Worm (Caenorhabditis elegans) whole organism, L3 larva: Measurements from ENCODE around the gene gcy-11.

Experiments used
- R02D3.7 ChIP-seq: fragments of 150-350 bp; optimal IDR thresholded peaks from 2 replicates; lab custom pipeline; 2014; ENCODE audit warnings: missing biosample characterization, missing genetic modification characterization
- ZK546.5 ChIP-seq: sonication (generic microtip); optimal IDR thresholded peaks from 2 replicates; lab custom pipeline; 2017; ENCODE audit warnings: missing biosample characterization, missing genetic modification characterization
- ama-1 ChIP-seq: fragments of 150-350 bp; optimal IDR thresholded peaks from 2 replicates; lab custom pipeline; 2018
- ceh-16 ChIP-seq: sonication (generic microtip); optimal IDR thresholded peaks from 2 replicates; lab custom pipeline; 2017; ENCODE audit warnings: missing biosample characterization, missing genetic modification characterization
- ceh-28 ChIP-seq: fragments of 150-350 bp; optimal IDR thresholded peaks from 2 replicates; lab custom pipeline; 2014; ENCODE audit warnings: missing biosample characterization, missing genetic modification reagents, missing genetic modification characterization
- ceh-82 ChIP-seq: fragments of 150-350 bp; optimal IDR thresholded peaks from 2 replicates; lab custom pipeline; 2014; ENCODE audit warnings: missing biosample characterization, missing genetic modification characterization
- ceh-9 ChIP-seq: sonication (generic microtip); optimal IDR thresholded peaks from 2 replicates; lab custom pipeline; 2018; ENCODE audit warnings: missing biosample characterization, missing genetic modification characterization
- daf-12 ChIP-seq: fragments of 150-350 bp; optimal IDR thresholded peaks from 2 replicates; lab custom pipeline; 2014; ENCODE audit warnings: missing biosample characterization, missing genetic modification reagents, missing genetic modification characterization
- egl-27 ChIP-seq: sonication (generic microtip); optimal IDR thresholded peaks from 4 replicates; lab custom pipeline; 2017; ENCODE audit warnings: missing biosample characterization, missing genetic modification reagents, missing genetic modification characterization
- egl-5 ChIP-seq: fragments of 150-350 bp; optimal IDR thresholded peaks from 2 replicates; lab custom pipeline; 2017; ENCODE audit warnings: missing biosample characterization, missing genetic modification reagents, missing genetic modification characterization, inconsistent platforms
- elt-1 ChIP-seq: fragments of 150-350 bp; optimal IDR thresholded peaks from 2 replicates; lab custom pipeline; 2014; ENCODE audit warnings: missing biosample characterization, missing genetic modification characterization
- elt-3 ChIP-seq, 3 experiments: fragments of 150-350 bp in 1 of 3; sonication (generic microtip) in 2 of 3; optimal IDR thresholded peaks; 2 replicates in 2 of 3; 4 replicates in 1 of 3; lab custom pipeline; 2014 to 2017; ENCODE audit warnings: missing biosample characterization in 3 of 3, missing genetic modification characterization in 3 of 3
- eor-1 ChIP-seq, 2 experiments: fragments of 150-350 bp; optimal IDR thresholded peaks; 2 replicates each; lab custom pipeline; 2014 to 2018; ENCODE audit warnings: missing biosample characterization in 2 of 2, missing genetic modification characterization in 2 of 2
- fkh-10 ChIP-seq: sonication (generic microtip); optimal IDR thresholded peaks from 2 replicates; lab custom pipeline; 2017; ENCODE audit warnings: missing biosample characterization, missing genetic modification reagents, missing genetic modification characterization
- fos-1 ChIP-seq: fragments of 150-350 bp; optimal IDR thresholded peaks from 2 replicates; lab custom pipeline; 2014; ENCODE audit warnings: missing biosample characterization, missing genetic modification characterization
- hmg-11 ChIP-seq: sonication (generic microtip); optimal IDR thresholded peaks from 2 replicates; lab custom pipeline; 2016; ENCODE audit warnings: missing genetic modification characterization, missing compliant biosample characterization
- lin-15B ChIP-seq: fragments of 150-350 bp; optimal IDR thresholded peaks from 2 replicates; lab custom pipeline; 2014; ENCODE audit warnings: missing biosample characterization, missing genetic modification characterization
- lin-39 ChIP-seq: fragments of 150-350 bp; optimal IDR thresholded peaks from 2 replicates; lab custom pipeline; 2018; ENCODE audit warnings: missing biosample characterization, missing genetic modification reagents, missing genetic modification characterization
- lsy-12 ChIP-seq: sonication (generic microtip); optimal IDR thresholded peaks from 2 replicates; lab custom pipeline; 2016; ENCODE audit warnings: mild to moderate bottlenecking, missing genetic modification characterization, missing compliant biosample characterization
- mdl-1 ChIP-seq: fragments of 150-350 bp; optimal IDR thresholded peaks from 2 replicates; lab custom pipeline; 2014; ENCODE audit warnings: missing biosample characterization, missing genetic modification characterization
- nfya-1 ChIP-seq: sonication (generic microtip); optimal IDR thresholded peaks from 2 replicates; lab custom pipeline; 2017; ENCODE audit warnings: missing genetic modification characterization, mild to moderate bottlenecking, missing compliant biosample characterization, antibody characterized with exemption, moderate library complexity; ENCODE audit not compliant: insufficient read depth
- nhr-11 ChIP-seq: fragments of 150-350 bp; optimal IDR thresholded peaks from 2 replicates; lab custom pipeline; 2014; ENCODE audit warnings: missing biosample characterization, missing genetic modification characterization
- nhr-12 ChIP-seq: fragments of 150-350 bp; optimal IDR thresholded peaks from 2 replicates; lab custom pipeline; 2014; ENCODE audit warnings: missing biosample characterization, missing genetic modification characterization
- nhr-237 ChIP-seq: fragments of 150-350 bp; optimal IDR thresholded peaks from 2 replicates; lab custom pipeline; 2014; ENCODE audit warnings: missing biosample characterization, missing genetic modification characterization
- nhr-25 ChIP-seq: sonication (generic microtip); optimal IDR thresholded peaks from 2 replicates; lab custom pipeline; 2017; ENCODE audit warnings: missing biosample characterization, missing genetic modification characterization
- nhr-43 ChIP-seq: sonication (generic microtip); optimal IDR thresholded peaks from 2 replicates; lab custom pipeline; 2016; ENCODE audit warnings: mild to moderate bottlenecking, missing genetic modification characterization, missing compliant biosample characterization; ENCODE audit not compliant: poor library complexity, severe bottlenecking
- nhr-67 ChIP-seq: fragments of 150-350 bp; optimal IDR thresholded peaks from 2 replicates; lab custom pipeline; 2014; ENCODE audit warnings: missing biosample characterization, missing genetic modification characterization
- nhr-76 ChIP-seq: fragments of 150-350 bp; sonication (generic microtip); optimal IDR thresholded peaks from 5 replicates; lab custom pipeline; 2014; ENCODE audit warnings: missing biosample characterization, missing genetic modification characterization
- nhr-77 ChIP-seq: fragments of 150-350 bp; optimal IDR thresholded peaks from 2 replicates; lab custom pipeline; 2014; ENCODE audit warnings: missing biosample characterization, missing genetic modification characterization
- pha-4 ChIP-seq: fragments of 150-350 bp; optimal IDR thresholded peaks from 2 replicates; lab custom pipeline; 2014; ENCODE audit warnings: missing biosample characterization, missing genetic modification reagents, missing genetic modification characterization
- sea-2 ChIP-seq: fragments of 150-350 bp; sonication (generic microtip); optimal IDR thresholded peaks from 4 replicates; lab custom pipeline; 2014; ENCODE audit warnings: missing biosample characterization, missing genetic modification reagents, missing genetic modification characterization
- skn-1 ChIP-seq: fragments of 150-350 bp; optimal IDR thresholded peaks from 2 replicates; lab custom pipeline; 2014; ENCODE audit warnings: missing biosample characterization, missing genetic modification characterization
- snpc-4 ChIP-seq: fragments of 150-350 bp; optimal IDR thresholded peaks from 2 replicates; lab custom pipeline; 2014; ENCODE audit warnings: missing biosample characterization, missing genetic modification characterization
- tbx-2 ChIP-seq: sonication (generic microtip); optimal IDR thresholded peaks from 2 replicates; lab custom pipeline; 2016; ENCODE audit warnings: mild to moderate bottlenecking, missing genetic modification characterization, missing compliant biosample characterization
- unc-62 ChIP-seq: fragments of 150-350 bp; sonication (generic microtip); optimal IDR thresholded peaks from 4 replicates; lab custom pipeline; 2014; ENCODE audit warnings: missing biosample characterization, missing genetic modification reagents, missing genetic modification characterization
- zag-1 ChIP-seq: fragments of 150-350 bp; optimal IDR thresholded peaks from 2 replicates; lab custom pipeline; 2014; ENCODE audit warnings: missing biosample characterization, missing genetic modification characterization
- ztf-4 ChIP-seq: fragments of 150-350 bp; optimal IDR thresholded peaks from 2 replicates; lab custom pipeline; 2014; ENCODE audit warnings: missing biosample characterization, missing genetic modification characterization

gcy-11 gene

DNA sequence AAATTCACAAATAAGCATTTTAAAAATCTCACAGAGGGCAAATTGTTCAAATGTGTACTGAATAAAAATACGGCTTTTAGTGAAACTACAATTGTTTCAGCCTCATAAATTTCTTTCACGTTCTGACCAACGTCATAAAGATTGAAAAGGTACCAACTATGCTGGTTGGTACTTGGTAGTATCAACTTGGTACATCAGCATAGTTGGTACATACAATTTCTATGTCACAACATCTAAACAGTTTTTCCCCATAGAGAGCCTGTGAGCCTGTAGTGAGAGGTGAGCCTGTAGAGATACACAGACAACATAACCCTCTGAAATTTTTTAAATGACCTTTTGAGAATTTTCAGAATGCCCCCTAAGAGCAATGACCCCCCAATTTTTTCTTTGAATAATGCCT is 36.3 kb downstream of the gcy-11 start:
- no peak for TF ChIP-seq snpc-4
- TF ChIP-seq ZK546.5 (tag; lab: Kevin White, UChicago) = no peak
- TF ChIP-seq nfya-1 (tag; lab: Kevin White, UChicago) = no peak
- no peak for TF ChIP-seq nhr-25 (tag; lab: Kevin White, UChicago)
- no peak for TF ChIP-seq elt-1 (tag; lab: Kevin White, UChicago)
- no peak for TF ChIP-seq lsy-12
- TF ChIP-seq nhr-11 (tag; lab: Kevin White, UChicago) = no peak
- TF ChIP-seq ceh-28 = no peak
- no peak for TF ChIP-seq nhr-76 (tag; lab: Kevin White, UChicago)
- TF ChIP-seq ceh-16 (tag; lab: Kevin White, UChicago) = no peak
- no peak for TF ChIP-seq ceh-82 (tag; lab: Kevin White, UChicago)
- TF ChIP-seq lin-15B = no peak
- no peak for TF ChIP-seq ztf-4 (tag; lab: Kevin White, UChicago)
- no peak for TF ChIP-seq R02D3.7
- no peak for TF ChIP-seq nhr-67 (tag; lab: Kevin White, UChicago)
- TF ChIP-seq lin-39 (tag; lab: Kevin White, UChicago) = no peak

DNA sequence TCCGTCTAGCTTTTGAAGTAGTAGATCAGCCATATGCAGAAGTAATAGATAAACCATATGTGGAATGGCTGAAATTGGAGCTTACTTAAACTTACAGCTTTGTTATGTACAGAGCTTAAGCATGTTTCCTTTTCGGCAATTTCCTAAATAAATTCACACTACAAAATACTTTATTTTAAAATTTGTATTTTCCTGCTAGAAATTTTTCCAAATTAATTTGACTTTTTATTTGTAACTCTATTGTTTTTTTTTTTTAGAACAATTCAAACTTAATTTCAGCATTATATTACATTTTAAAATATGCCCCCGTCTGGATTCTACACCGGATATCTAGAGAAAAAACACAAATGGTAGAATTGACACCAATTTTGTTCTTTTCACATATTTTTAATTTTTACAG is 42.2 kb downstream of the gcy-11 start, which contains the start of gene F35B3.3:
Gene F35B3.3 (plus strand): TSS at position 301 of the 400 bp plus-strand sequence.
- TF ChIP-seq lin-15B = no peak

DNA sequence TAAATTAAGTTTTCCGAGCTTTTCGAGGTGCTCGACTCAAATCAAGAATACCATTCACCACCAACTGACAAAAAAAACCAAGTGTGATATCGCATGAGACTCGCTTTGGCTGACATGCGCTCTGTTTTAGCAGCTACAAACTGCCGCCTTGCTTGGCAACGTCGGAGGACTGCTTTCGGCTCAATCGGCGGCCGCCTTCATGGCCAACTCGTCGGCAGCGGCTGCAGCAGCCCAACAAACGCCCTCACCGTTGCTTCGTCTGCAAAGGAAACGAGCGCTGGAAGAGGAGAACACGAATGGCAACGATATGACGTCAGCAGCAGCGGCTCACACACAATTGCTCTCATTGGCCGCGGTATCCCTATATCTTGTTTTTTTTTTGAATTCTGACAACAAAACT is 48.5 kb downstream of the gcy-11 start:
- TF ChIP-seq skn-1 (tag; lab: Kevin White, UChicago) = no peak
- TF ChIP-seq pha-4 (tag; lab: Kevin White, UChicago) = no peak
- no peak for TF ChIP-seq sea-2
- no peak for TF ChIP-seq egl-27 (tag; lab: Kevin White, UChicago)
- TF ChIP-seq nhr-11 (tag; lab: Kevin White, UChicago) = no peak
- no peak for TF ChIP-seq nhr-67 (tag; lab: Kevin White, UChicago)
- TF ChIP-seq R02D3.7 = no peak
- TF ChIP-seq nhr-76 (tag; lab: Kevin White, UChicago) = no peak
- TF ChIP-seq nhr-25 (tag; lab: Kevin White, UChicago) = no peak
- TF ChIP-seq tbx-2 = no peak
- TF ChIP-seq elt-1 (tag; lab: Kevin White, UChicago) = no peak
- no peak for TF ChIP-seq nfya-1 (tag; lab: Kevin White, UChicago)
- TF ChIP-seq elt-3 (tag; optimal IDR thresholded peaks at IDR 0.05; lab: Kevin White, UChicago) = no peak
- no peak for TF ChIP-seq hmg-11 (tag; lab: Kevin White, UChicago)
- no peak for TF ChIP-seq lsy-12

DNA sequence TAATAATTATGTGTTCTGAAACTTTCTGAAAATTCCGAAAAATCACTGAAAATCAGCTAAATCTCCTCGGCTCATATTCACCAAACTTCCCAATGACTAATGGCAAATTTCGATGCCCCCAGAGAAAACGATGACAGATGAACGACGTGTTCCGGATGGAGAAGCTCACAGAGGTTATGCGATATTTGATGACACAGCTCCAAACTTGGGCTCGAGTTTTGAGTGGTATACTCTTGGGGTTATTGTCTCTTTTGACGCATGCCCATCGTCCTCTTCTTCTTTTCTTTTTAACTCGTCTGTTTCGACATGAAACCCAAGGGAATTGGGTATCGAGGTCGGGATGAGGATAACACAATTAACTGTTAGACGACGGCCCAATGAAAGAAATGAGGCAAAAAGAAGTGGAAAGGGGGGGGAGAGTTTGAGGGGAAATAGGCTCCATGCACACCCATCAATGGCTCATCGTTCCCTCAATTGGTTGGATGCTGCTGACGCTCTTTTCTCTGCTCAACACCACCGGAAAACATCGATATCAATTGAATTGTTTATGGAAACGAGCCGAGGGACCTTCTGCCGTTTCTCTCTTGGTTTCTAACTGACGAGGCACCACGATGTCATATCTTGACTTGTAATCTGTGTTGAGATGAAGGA is 51.8 kb downstream of the gcy-11 start:
- TF ChIP-seq lin-39 (tag; lab: Kevin White, UChicago) (peak; percentile 18), unc-62 (GFP tag; lab: Kevin White, UChicago) (peak; percentile 27), nhr-237 (tag; lab: Kevin White, UChicago) (no peak), nfya-1 (tag; lab: Kevin White, UChicago) (peak; percentile 40), egl-5 (tag; lab: Kevin White, UChicago) (peak; percentile 87), mdl-1 (tag; lab: Kevin White, UChicago) (no peak), nhr-12 (tag; lab: Kevin White, UChicago) (no peak)
- TF ChIP-seq, all 47 proteins: peak for 4

DNA sequence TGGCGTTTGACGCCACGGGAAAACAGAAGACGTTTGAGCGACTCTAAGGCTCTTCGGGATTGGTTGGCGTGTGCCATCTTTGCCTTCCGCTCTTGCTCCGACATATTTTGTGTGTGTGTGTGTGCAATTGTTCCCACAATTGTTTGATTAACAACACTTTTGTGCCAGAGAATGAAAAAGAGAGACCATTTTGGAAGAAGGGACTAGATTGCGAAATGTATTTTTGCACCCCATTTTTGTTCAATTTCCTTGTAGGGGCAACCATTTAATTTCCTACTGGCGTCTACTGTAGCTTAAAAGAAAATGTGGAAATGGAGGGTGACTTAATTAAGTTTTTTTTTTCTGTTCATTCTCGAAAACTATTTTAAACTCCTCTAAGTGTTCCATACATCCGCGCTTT is 53.2 kb downstream of the gcy-11 start:
- TF ChIP-seq egl-27 (tag; lab: Kevin White, UChicago) (no peak), ztf-4 (tag; lab: Kevin White, UChicago) (no peak), elt-1 (tag; lab: Kevin White, UChicago) (no peak), snpc-4 (no peak), hmg-11 (tag; lab: Kevin White, UChicago) (no peak), nhr-43 (no peak), egl-5 (tag; lab: Kevin White, UChicago) (peak; percentile 36), mdl-1 (tag; lab: Kevin White, UChicago) (no peak), ama-1 (no peak), eor-1 (tag; optimal IDR thresholded peaks at IDR 0.05; lab: Kevin White, UChicago) (no peak), nhr-25 (tag; lab: Kevin White, UChicago) (no peak), skn-1 (tag; lab: Kevin White, UChicago) (no peak), tbx-2 (no peak), nfya-1 (tag; lab: Kevin White, UChicago) (peak; percentile 51), fos-1 (no peak), nhr-77 (tag; lab: Kevin White, UChicago) (no peak), ceh-9 (tag; lab: Kevin White, UChicago) (no peak), elt-3 (tag; optimal IDR thresholded peaks at IDR 0.05; lab: Kevin White, UChicago) (no peak), ceh-16 (tag; lab: Kevin White, UChicago) (no peak), fkh-10 (GFP tag; lab: Kevin White, UChicago) (no peak), daf-12 (tag; lab: Kevin White, UChicago) (no peak), nhr-76 (tag; lab: Kevin White, UChicago) (no peak), lin-39 (tag; lab: Kevin White, UChicago) (peak; percentile 1), zag-1 (tag; lab: Kevin White, UChicago) (no peak)
